Worm (Caenorhabditis elegans) whole organism, midembryonic: ENCODE measurements around the gene lec-2.

Experiments
- T22C8.4 ChIP-seq: fragments of 200-800 bp; sonication (Bioruptor generic); IDR thresholded peaks from 2 replicates; pipeline ENCODE4 v1.3.6; 2022; ENCODE audit warnings: missing genetic modification characterization, missing compliant biosample characterization
- flt-1 ChIP-seq: fragments of 200-800 bp; sonication (Bioruptor generic); IDR thresholded peaks from 2 replicates; pipeline ENCODE4 v1.3.6; 2022; ENCODE audit warnings: missing genetic modification characterization, missing compliant biosample characterization
- klf-2 ChIP-seq: fragments of 200-800 bp; sonication (Bioruptor generic); conservative IDR thresholded peaks from 2 replicates; pipeline ENCODE4 v1.3.6; 2022; ENCODE audit warnings: missing genetic modification reagents, missing genetic modification characterization, missing compliant biosample characterization
- med-1 ChIP-seq: sonication (generic microtip); optimal IDR thresholded peaks from 2 replicates; lab custom pipeline; 2017; ENCODE audit warnings: missing genetic modification characterization, mild to moderate bottlenecking, missing compliant biosample characterization, antibody characterized with exemption, missing genetic modification reagents; ENCODE audit not compliant: insufficient read depth
- ref-1 ChIP-seq: fragments of 200-800 bp; sonication (Bioruptor generic); conservative IDR thresholded peaks from 2 replicates; pipeline ENCODE4 v1.3.6; 2022; ENCODE audit warnings: missing genetic modification reagents, missing genetic modification characterization, missing compliant biosample characterization
- tab-1 ChIP-seq: fragments of 200-800 bp; sonication (Bioruptor generic); IDR thresholded peaks from 2 replicates; pipeline ENCODE4 v1.3.6; 2022; ENCODE audit warnings: missing genetic modification characterization, missing compliant biosample characterization
- ztf-23 ChIP-seq: fragments of 200-800 bp; sonication (Bioruptor generic); IDR thresholded peaks from 2 replicates; pipeline ENCODE4 v1.3.6; 2022; ENCODE audit warnings: missing genetic modification reagents, missing genetic modification characterization, missing compliant biosample characterization
- ztf-29 ChIP-seq: fragments of 200-800 bp; sonication (Bioruptor generic); IDR thresholded peaks from 2 replicates; pipeline ENCODE4 v1.3.6; 2022; ENCODE audit warnings: missing genetic modification reagents, missing genetic modification characterization, missing compliant biosample characterization

DNA sequence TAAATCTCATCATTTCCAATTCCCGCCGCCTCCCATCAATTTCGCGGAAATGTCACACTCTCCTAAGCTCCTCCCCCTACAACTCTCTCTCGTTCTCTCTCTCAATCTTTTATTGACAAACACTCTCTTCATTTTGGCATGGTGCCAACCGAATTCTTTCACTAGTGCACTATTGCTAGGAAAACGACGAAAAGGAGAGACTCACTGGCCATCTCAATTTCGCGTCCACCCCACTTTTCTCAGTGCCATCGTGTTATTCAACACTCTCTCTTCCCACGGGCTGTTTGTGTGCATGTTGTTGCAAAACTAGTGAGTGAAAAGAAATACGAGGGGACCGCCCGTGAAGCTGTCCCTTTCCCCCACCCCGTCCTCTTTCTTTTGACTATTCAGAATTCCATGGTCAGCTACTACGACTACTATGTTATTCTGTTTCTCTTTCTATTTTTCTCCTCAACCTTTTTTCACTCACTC, 31.1 kb downstream of the lec-2 start:
- TF ChIP-seq med-1 (no peak), ztf-29 (GFP tag; lab: Robert Waterston, UW) (no peak), flt-1 (GFP tag; lab: Robert Waterston, UW) (no peak), klf-2 (no peak), T22C8.4 (GFP tag; lab: Robert Waterston, UW) (no peak), ztf-23 (no peak), ref-1 (no peak), tab-1 (no peak)
